Worm (Caenorhabditis elegans): ENCODE data around the gene F55B11.7.

Gene F55B11.7

DNA sequence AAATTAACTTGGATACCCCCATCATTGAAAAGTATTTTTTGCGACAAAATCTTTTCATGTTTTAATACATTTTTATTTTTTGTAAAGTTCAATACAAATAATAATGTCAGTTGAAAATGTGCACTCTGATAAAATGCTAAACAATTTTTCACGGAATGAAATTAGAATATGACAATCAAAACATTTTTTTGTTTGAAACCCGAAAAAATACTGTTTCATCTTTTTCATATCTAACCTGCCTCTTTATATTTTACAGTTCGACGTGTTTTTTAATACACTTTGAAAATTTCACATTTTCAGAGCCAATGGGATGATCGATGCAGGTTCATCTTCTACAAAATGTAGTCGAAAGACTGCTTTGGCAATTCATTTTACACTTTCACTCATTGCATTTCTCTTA lies 28.0 kb downstream of the F55B11.7 start, which contains the start of gene clc-8:
TSS of gene clc-8 (plus strand) at position 301 of the 400 bp plus-strand sequence.
- no peak for TF ChIP-seq zip-8 (tag; optimal IDR thresholded peaks at IDR 0.05)
- no peak for TF ChIP-seq unc-39 (tag; optimal IDR thresholded peaks at IDR 0.05)
- TF ChIP-seq nhr-237 (tag; optimal IDR thresholded peaks at IDR 0.05) = no peak
- no peak for TF ChIP-seq hlh-1 (tag; optimal IDR thresholded peaks at IDR 0.05)
- TF ChIP-seq ceh-39 (tag; optimal IDR thresholded peaks at IDR 0.05) = no peak
- no peak for TF ChIP-seq M03D4.4 (tag; optimal IDR thresholded peaks at IDR 0.05)
- no peak for TF ChIP-seq sptf-1 (tag; optimal IDR thresholded peaks at IDR 0.05)
- TF ChIP-seq cnd-1 (tag; optimal IDR thresholded peaks at IDR 0.05) = no peak
- no peak for TF ChIP-seq blmp-1 (tag; optimal IDR thresholded peaks at IDR 0.05)
- TF ChIP-seq flh-1 (GFP tag; optimal IDR thresholded peaks at IDR 0.05) = no peak
- no peak for TF ChIP-seq elt-3 (tag; optimal IDR thresholded peaks at IDR 0.05)
- TF ChIP-seq pha-4 (tag; optimal IDR thresholded peaks at IDR 0.05) = no peak
- no peak for TF ChIP-seq tbx-8 (GFP tag; optimal IDR thresholded peaks at IDR 0.05)
- TF ChIP-seq nhr-12 (tag; optimal IDR thresholded peaks at IDR 0.05) = no peak
- TF ChIP-seq ceh-43 (GFP tag; optimal IDR thresholded peaks at IDR 0.05) = no peak
- no peak for TF ChIP-seq ztf-11 (tag; optimal IDR thresholded peaks at IDR 0.05)
- TF ChIP-seq elt-1 (tag; optimal IDR thresholded peaks at IDR 0.05; ENCODE audit: borderline replicate concordance, insufficient read depth) = no peak
- TF ChIP-seq mab-5 (tag; optimal IDR thresholded peaks at IDR 0.05) = no peak
- TF ChIP-seq ces-1 (GFP tag; optimal IDR thresholded peaks at IDR 0.05) = no peak

DNA sequence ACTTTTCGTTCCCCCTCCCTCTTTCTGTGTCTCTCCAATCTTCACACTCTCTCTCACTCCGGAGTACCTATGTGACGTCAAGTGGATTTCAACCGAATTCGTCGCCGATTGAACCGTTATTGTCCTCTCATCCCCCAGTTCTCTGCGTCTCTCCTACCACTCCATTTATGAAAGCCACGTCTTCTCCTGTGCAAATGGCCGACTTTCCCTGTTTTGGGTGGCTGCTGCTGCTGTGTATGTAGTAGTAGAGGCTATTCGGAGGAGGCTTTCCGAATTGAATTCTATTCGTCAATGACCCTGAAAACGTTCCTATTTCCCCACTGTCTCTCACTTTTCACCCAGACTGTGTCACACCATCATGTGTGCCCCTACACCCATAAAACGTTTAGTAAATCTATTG lies 30.1 kb downstream of the F55B11.7 start:
- no peak for TF ChIP-seq M03D4.4 (tag; optimal IDR thresholded peaks at IDR 0.05)
- TF ChIP-seq hlh-1 (tag; optimal IDR thresholded peaks at IDR 0.05) = no peak
- no peak for TF ChIP-seq unc-62 (GFP tag; optimal IDR thresholded peaks at IDR 0.05)
- no peak for TF ChIP-seq lin-13 (tag; optimal IDR thresholded peaks at IDR 0.05)
- no peak for TF ChIP-seq elt-3 (tag; optimal IDR thresholded peaks at IDR 0.05)
- TF ChIP-seq tbx-8 (GFP tag; optimal IDR thresholded peaks at IDR 0.05) = no peak
- no peak for TF ChIP-seq nhr-237 (tag; optimal IDR thresholded peaks at IDR 0.05)
- TF ChIP-seq mab-5 (tag; optimal IDR thresholded peaks at IDR 0.05) = no peak
- no peak for TF ChIP-seq lin-32 (GFP tag; optimal IDR thresholded peaks at IDR 0.05)
- TF ChIP-seq elt-1 (tag; optimal IDR thresholded peaks at IDR 0.05; ENCODE audit: borderline replicate concordance, insufficient read depth) = no peak
- no peak for TF ChIP-seq lsy-2 (tag; optimal IDR thresholded peaks at IDR 0.05)
- TF ChIP-seq unc-120 (tag; optimal IDR thresholded peaks at IDR 0.05; ENCODE audit: poor library complexity, severe bottlenecking) = no peak
- peak; percentile 13 for TF ChIP-seq cnd-1 (tag; optimal IDR thresholded peaks at IDR 0.05)
- TF ChIP-seq ztf-11 (tag; optimal IDR thresholded peaks at IDR 0.05) = no peak
- TF ChIP-seq ham-2 (GFP tag; optimal IDR thresholded peaks at IDR 0.05) = peak; percentile 84
- no peak for TF ChIP-seq snpc-4 (tag; optimal IDR thresholded peaks at IDR 0.05)
- TF ChIP-seq zip-8 (tag; optimal IDR thresholded peaks at IDR 0.05) = no peak
- TF ChIP-seq nhr-28 (tag; optimal IDR thresholded peaks at IDR 0.05) = no peak
- TF ChIP-seq nhr-2 (tag; optimal IDR thresholded peaks at IDR 0.05) = no peak
- TF ChIP-seq drap-1 (GFP tag; optimal IDR thresholded peaks at IDR 0.05) = no peak
- peak; percentile 57 for TF ChIP-seq blmp-1 (tag; optimal IDR thresholded peaks at IDR 0.05)
- no peak for TF ChIP-seq unc-39 (tag; optimal IDR thresholded peaks at IDR 0.05)

DNA sequence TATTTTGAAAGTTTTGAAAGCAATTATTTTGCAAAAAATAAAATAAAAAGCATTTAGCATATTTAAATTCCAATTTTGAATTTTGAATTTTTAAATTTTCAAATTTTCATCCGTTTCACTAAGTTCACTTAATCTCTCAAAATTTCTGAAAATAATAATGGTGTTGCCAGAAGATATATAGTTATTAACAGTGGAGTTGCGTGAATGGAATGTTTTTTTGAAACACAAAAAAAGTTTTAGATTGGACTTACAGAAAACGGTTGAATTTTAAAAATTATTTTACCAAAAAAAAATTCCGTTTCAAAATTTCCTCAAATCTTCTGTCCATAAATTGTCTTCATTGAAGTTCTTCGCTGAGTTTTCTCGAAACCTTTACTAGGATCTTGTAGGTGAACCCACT lies 30.6 kb downstream of the F55B11.7 start:
- TF ChIP-seq hlh-1 (tag; optimal IDR thresholded peaks at IDR 0.05) (no peak), nhr-237 (tag; optimal IDR thresholded peaks at IDR 0.05) (no peak)

ce11 chrIV:14390023-14390614 lies 31.7 kb downstream of the F55B11.7 start:
- TF ChIP-seq sptf-1 (tag; optimal IDR thresholded peaks at IDR 0.05) (no peak), ham-2 (GFP tag; optimal IDR thresholded peaks at IDR 0.05) (peak; percentile 87), blmp-1 (tag; optimal IDR thresholded peaks at IDR 0.05) (peak; percentile 16), elt-1 (tag; optimal IDR thresholded peaks at IDR 0.05; ENCODE audit: borderline replicate concordance, insufficient read depth) (peak; percentile 45), lsy-2 (tag; optimal IDR thresholded peaks at IDR 0.05) (no peak)

- no peak for TF ChIP-seq lsy-2 (tag; optimal IDR thresholded peaks at IDR 0.05)
- TF ChIP-seq nhr-12 (tag; optimal IDR thresholded peaks at IDR 0.05) = no peak
- no peak for TF ChIP-seq hlh-1 (tag; optimal IDR thresholded peaks at IDR 0.05)
- no peak for TF ChIP-seq nhr-28 (tag; optimal IDR thresholded peaks at IDR 0.05)
Measured at ce11 chrIV:14389070-14389469, 32.8 kb downstream of the F55B11.7 start.

All from whole organism, mixed stage, embryonic.